Fruit fly (Drosophila melanogaster): ENCODE data around the gene NFAT.

- no peak for TF ChIP-seq pan (optimal IDR thresholded peaks at IDR 0.05)
- TF ChIP-seq Abd-B (GFP tag; optimal IDR thresholded peaks at IDR 0.05): no peak
- no peak for TF ChIP-seq Dfd (GFP tag; optimal IDR thresholded peaks at IDR 0.05)
Observed at dm6 chrX:13640692-13641011, 16.1 kb downstream of the NFAT start.

Measured in whole organism, wandering third instar larva.